Fruit fly (Drosophila melanogaster): ENCODE data around the gene Hakai.

The Hakai gene

DNA sequence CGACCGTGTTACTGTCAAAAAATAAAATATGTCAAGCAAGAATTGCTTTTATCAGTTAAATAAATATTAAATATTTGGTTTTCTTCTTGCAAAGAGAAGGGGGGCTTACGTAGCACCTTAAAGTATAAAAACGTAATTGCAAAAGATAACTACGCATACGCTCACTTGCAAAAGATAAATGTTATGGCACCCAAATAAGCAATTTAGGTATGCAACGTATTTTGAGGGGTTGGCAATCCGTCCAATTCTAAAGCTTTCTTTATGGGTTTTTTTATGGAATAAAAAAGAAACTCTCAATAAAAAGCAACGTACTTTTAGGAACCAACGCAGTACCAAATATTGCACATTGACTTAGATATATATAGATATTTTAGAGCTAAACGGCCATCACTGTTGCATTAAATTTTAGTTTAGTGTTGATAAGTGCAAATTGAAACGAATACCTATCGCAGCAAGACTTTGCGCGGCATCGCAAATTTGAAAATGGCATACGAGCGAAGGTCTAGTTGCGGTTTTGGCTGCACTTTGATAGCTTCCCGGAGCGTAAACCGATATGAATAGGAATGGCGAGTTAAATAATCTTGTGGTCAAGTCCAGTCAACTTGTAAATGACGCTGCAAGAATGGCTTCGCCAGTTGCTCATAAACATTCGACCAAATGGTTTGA lies 16.9 kb downstream of the Hakai start, which contains the start of gene CG13077 (continued):
- TF ChIP-seq az2 (GFP tag; optimal IDR thresholded peaks at IDR 0.05), result no peak
- no peak for TF ChIP-seq tgo (GFP tag; IDR thresholded peaks at IDR 0.05)
- TF ChIP-seq bigmax (GFP tag; optimal IDR thresholded peaks at IDR 0.05), result no peak
- TF ChIP-seq CG16813 (GFP tag; IDR thresholded peaks at IDR 0.05; ENCODE audit: partially characterized antibody), result no peak
- TF ChIP-seq CG33213 (GFP tag; optimal IDR thresholded peaks at IDR 0.05), result no peak
- TF ChIP-seq CG10654 (GFP tag; optimal IDR thresholded peaks at IDR 0.05), result no peak
- peak; percentile 59 for TF ChIP-seq Bgb (GFP tag; IDR thresholded peaks at IDR 0.05; ENCODE audit: partially characterized antibody)
- TF ChIP-seq grn (GFP tag; optimal IDR thresholded peaks at IDR 0.05), result no peak
- TF ChIP-seq CG6689 (GFP tag; IDR thresholded peaks at IDR 0.05), result no peak
- no peak for TF ChIP-seq Fer1 (GFP tag; optimal IDR thresholded peaks at IDR 0.05)
- TF ChIP-seq Sry-β (GFP tag; optimal IDR thresholded peaks at IDR 0.05), result peak; percentile 84
- peak; percentile 68 for TF ChIP-seq Dll (GFP tag; IDR thresholded peaks at IDR 0.05; ENCODE audit: partially characterized antibody)
- TF ChIP-seq ci (GFP tag; IDR thresholded peaks at IDR 0.05), result no peak
- TF ChIP-seq cas (GFP tag; IDR thresholded peaks at IDR 0.05), result no peak
- peak; percentile 2 for TF ChIP-seq Abd-B (GFP tag; optimal IDR thresholded peaks at IDR 0.05)
- no peak for TF ChIP-seq pfk (GFP tag; optimal IDR thresholded peaks at IDR 0.05)
- no peak for TF ChIP-seq Asciz (GFP tag; optimal IDR thresholded peaks at IDR 0.05)
- TF ChIP-seq CG43689 (GFP tag; IDR thresholded peaks at IDR 0.05), result no peak
- peak; percentile 87 for TF ChIP-seq CG10267 (tag; optimal IDR thresholded peaks at IDR 0.05)
- no peak for TF ChIP-seq Ptx1 (GFP tag; IDR thresholded peaks at IDR 0.05)
- TF ChIP-seq CG6765 (GFP tag; optimal IDR thresholded peaks at IDR 0.05), result no peak
- no peak for TF ChIP-seq phol (tag; optimal IDR thresholded peaks at IDR 0.05)
- TF ChIP-seq hbn (GFP tag; IDR thresholded peaks at IDR 0.05; ENCODE audit: partially characterized antibody), result peak; percentile 74; the same call in 1 of the 2 replicates
- no peak for TF ChIP-seq p53 (GFP tag; optimal IDR thresholded peaks at IDR 0.05)
- peak; percentile 62 for TF ChIP-seq sens (GFP tag)
- TF ChIP-seq chif (GFP tag; optimal IDR thresholded peaks at IDR 0.05), result no peak
- no peak for TF ChIP-seq Deaf1 (tag; optimal IDR thresholded peaks at IDR 0.05)
- peak; percentile 70; the same call in 1 of the 2 replicates for TF ChIP-seq bbx (GFP tag; IDR thresholded peaks at IDR 0.05; ENCODE audit: partially characterized antibody)
- no peak for TF ChIP-seq CG8281 (tag; optimal IDR thresholded peaks at IDR 0.05)
- no peak for TF ChIP-seq gcm2 (GFP tag; optimal IDR thresholded peaks at IDR 0.05)
- TF ChIP-seq cad (GFP tag; optimal IDR thresholded peaks at IDR 0.05), result no peak
- TF ChIP-seq CG8478 (optimal IDR thresholded peaks at IDR 0.05), result no peak
- peak; percentile 49; the same call in 2 of the 3 replicates for TF ChIP-seq HLH4C (GFP tag; IDR thresholded peaks at IDR 0.05; ENCODE audit: partially characterized antibody)
- TF ChIP-seq trh (GFP tag; optimal IDR thresholded peaks at IDR 0.05), result no peak
- TF ChIP-seq prd (optimal IDR thresholded peaks at IDR 0.05), result no peak
- TF ChIP-seq prd (GFP tag; IDR thresholded peaks at IDR 0.05), result no peak
- TF ChIP-seq CG10959 (GFP tag; IDR thresholded peaks at IDR 0.05), result no peak
- no peak for TF ChIP-seq CG4328 (GFP tag; optimal IDR thresholded peaks at IDR 0.05)
- no peak for TF ChIP-seq Dad (GFP tag; optimal IDR thresholded peaks at IDR 0.05)
- TF ChIP-seq vvl (GFP tag; IDR thresholded peaks at IDR 0.05), result no peak
- no peak for TF ChIP-seq shn (GFP tag; optimal IDR thresholded peaks at IDR 0.05)
- TF ChIP-seq CG11398 (GFP tag; optimal IDR thresholded peaks at IDR 0.05), result no peak
- no peak for TF ChIP-seq pb (GFP tag; optimal IDR thresholded peaks at IDR 0.05)
- no peak for TF ChIP-seq sima (GFP tag; optimal IDR thresholded peaks at IDR 0.05)
- no peak for TF ChIP-seq ase (GFP tag; IDR thresholded peaks at IDR 0.05)
- TF ChIP-seq CG10565 (GFP tag; optimal IDR thresholded peaks at IDR 0.05), result no peak
- no peak for TF ChIP-seq CG12236 (GFP tag; optimal IDR thresholded peaks at IDR 0.05)
- TF ChIP-seq da (GFP tag; optimal IDR thresholded peaks at IDR 0.05), result no peak
- peak; percentile 9 for TF ChIP-seq pzg (GFP tag; optimal IDR thresholded peaks at IDR 0.05)
- TF ChIP-seq tio (GFP tag; optimal IDR thresholded peaks at IDR 0.05), result no peak
- TF ChIP-seq C15 (GFP tag; IDR thresholded peaks at IDR 0.05), result no peak

Measured in whole organism, embryonic.